Fruit fly (Drosophila melanogaster) whole organism, adult: Measurements from ENCODE around the gene eIF1A.

ENCODE experiments used
- CG14711 ChIP-seq: fragments of 200-800 bp; sonication (Bioruptor generic); optimal IDR thresholded peaks from 2 replicates; lab custom pipeline; 2018; ENCODE audit warnings: missing biosample characterization, mild to moderate bottlenecking, missing genetic modification characterization, moderate library complexity
- Crg-1 ChIP-seq: fragments of 200-800 bp; sonication (Bioruptor generic); optimal IDR thresholded peaks from 2 replicates; lab custom pipeline; 2016; ENCODE audit warnings: missing biosample characterization, missing genetic modification characterization
- tj ChIP-seq: fragments of 200-800 bp; sonication (Bioruptor generic); optimal IDR thresholded peaks from 3 replicates; lab custom pipeline; 2017; ENCODE audit warnings: missing biosample characterization, mild to moderate bottlenecking, missing genetic modification characterization, moderate library complexity

- TF ChIP-seq CG14711 (no peak), Crg-1 (GFP tag; lab: Kevin White, UChicago) (no peak), tj (no peak)
Observed at dm6 chr3R:18280866-18281473, 6.5 kb downstream of the eIF1A start.
